Worm (Caenorhabditis elegans): ENCODE measurements around the gene mrt-2.

Gene mrt-2

ce11 chrIII:11742191-11742590, 4.4 kb upstream of the mrt-2 start:
- TF ChIP-seq fos-1 (tag; optimal IDR thresholded peaks at IDR 0.05) (no peak), pha-4 (tag; optimal IDR thresholded peaks at IDR 0.05) (no peak), lin-39 (tag; optimal IDR thresholded peaks at IDR 0.05) (no peak), elt-3 (tag; optimal IDR thresholded peaks at IDR 0.05) (no peak), jun-1 (tag; optimal IDR thresholded peaks at IDR 0.05) (no peak), nfya-1 (tag; optimal IDR thresholded peaks at IDR 0.05; ENCODE audit: insufficient read depth) (no peak), R02D3.7 (tag; optimal IDR thresholded peaks at IDR 0.05) (no peak), egl-27 (tag; optimal IDR thresholded peaks at IDR 0.05) (no peak), fkh-10 (GFP tag; optimal IDR thresholded peaks at IDR 0.05) (no peak), skn-1 (tag; optimal IDR thresholded peaks at IDR 0.05) (no peak), aly-2 (tag; optimal IDR thresholded peaks at IDR 0.05) (no peak), unc-39 (tag; optimal IDR thresholded peaks at IDR 0.05) (no peak), hmg-11 (tag; optimal IDR thresholded peaks at IDR 0.05) (no peak), elt-1 (tag; optimal IDR thresholded peaks at IDR 0.05) (no peak)

ce11 chrIII:11750232-11750631, 3.7 kb downstream of the mrt-2 start:
- TF ChIP-seq ztf-4 (tag; optimal IDR thresholded peaks at IDR 0.05) = no peak
- TF ChIP-seq fkh-10 (GFP tag; optimal IDR thresholded peaks at IDR 0.05) = no peak
- no peak for TF ChIP-seq ztf-11 (tag; optimal IDR thresholded peaks at IDR 0.05)
- TF ChIP-seq pqm-1 (tag; optimal IDR thresholded peaks at IDR 0.05) = no peak
- TF ChIP-seq nhr-23 (tag; optimal IDR thresholded peaks at IDR 0.05) = no peak
- TF ChIP-seq nhr-67 (tag; optimal IDR thresholded peaks at IDR 0.05) = no peak
- TF ChIP-seq nhr-11 (tag; optimal IDR thresholded peaks at IDR 0.05) = no peak
- no peak for TF ChIP-seq nfya-1 (tag; optimal IDR thresholded peaks at IDR 0.05; ENCODE audit: insufficient read depth)
- TF ChIP-seq hmg-11 (tag; optimal IDR thresholded peaks at IDR 0.05) = no peak
- TF ChIP-seq ceh-28 (tag; optimal IDR thresholded peaks at IDR 0.05) = no peak
- TF ChIP-seq unc-39 (tag; optimal IDR thresholded peaks at IDR 0.05) = no peak
- no peak for TF ChIP-seq mml-1 (tag; optimal IDR thresholded peaks at IDR 0.05)
- TF ChIP-seq R02D3.7 (tag; optimal IDR thresholded peaks at IDR 0.05) = no peak
- no peak for TF ChIP-seq ceh-82 (tag; optimal IDR thresholded peaks at IDR 0.05)
- no peak for TF ChIP-seq elt-1 (tag; optimal IDR thresholded peaks at IDR 0.05)
- TF ChIP-seq nhr-28 (tag; optimal IDR thresholded peaks at IDR 0.05) = no peak

- TF ChIP-seq pqm-1 (tag; optimal IDR thresholded peaks at IDR 0.05) (no peak), lsy-12 (tag; optimal IDR thresholded peaks at IDR 0.05) (no peak), ztf-11 (tag; optimal IDR thresholded peaks at IDR 0.05) (no peak), unc-62 (GFP tag; optimal IDR thresholded peaks at IDR 0.05) (no peak), elt-2 (tag; optimal IDR thresholded peaks at IDR 0.05) (no peak), unc-39 (tag; optimal IDR thresholded peaks at IDR 0.05) (no peak), pha-4 (tag; optimal IDR thresholded peaks at IDR 0.05) (no peak), R02D3.7 (tag; optimal IDR thresholded peaks at IDR 0.05) (no peak), nhr-76 (tag; optimal IDR thresholded peaks at IDR 0.05) (no peak), nhr-28 (tag; optimal IDR thresholded peaks at IDR 0.05) (no peak), nhr-11 (tag; optimal IDR thresholded peaks at IDR 0.05) (no peak), egl-5 (tag; optimal IDR thresholded peaks at IDR 0.05) (no peak), ceh-16 (tag; optimal IDR thresholded peaks at IDR 0.05) (no peak), tbx-2 (tag; optimal IDR thresholded peaks at IDR 0.05) (no peak), elt-1 (tag; optimal IDR thresholded peaks at IDR 0.05) (no peak), egl-27 (tag; optimal IDR thresholded peaks at IDR 0.05) (no peak), ceh-82 (tag; optimal IDR thresholded peaks at IDR 0.05) (no peak), eor-1 (tag; optimal IDR thresholded peaks at IDR 0.05) (no peak), nhr-237 (tag; optimal IDR thresholded peaks at IDR 0.05) (no peak), jun-1 (tag; optimal IDR thresholded peaks at IDR 0.05) (no peak)
These were observed 4.3 kb downstream of the mrt-2 start for ce11 chrIII:11750817-11751216.

ce11 chrIII:11757892-11758291, 11.3 kb downstream of the mrt-2 start:
- TF ChIP-seq nhr-43 (tag; optimal IDR thresholded peaks at IDR 0.05; ENCODE audit: poor library complexity, severe bottlenecking) (no peak), elt-3 (tag; optimal IDR thresholded peaks at IDR 0.05) (no peak), nfya-1 (tag; optimal IDR thresholded peaks at IDR 0.05; ENCODE audit: insufficient read depth) (no peak), pqm-1 (tag; optimal IDR thresholded peaks at IDR 0.05) (no peak), mdl-1 (tag; optimal IDR thresholded peaks at IDR 0.05) (no peak), hmg-11 (tag; optimal IDR thresholded peaks at IDR 0.05) (no peak), snpc-4 (tag; optimal IDR thresholded peaks at IDR 0.05) (no peak), skn-1 (tag; optimal IDR thresholded peaks at IDR 0.05) (no peak), ceh-82 (tag; optimal IDR thresholded peaks at IDR 0.05) (no peak)
